Worm (Caenorhabditis elegans): ENCODE results near the gene frpr-8.
"Not testable (repeated sequence)": the region's sequence is repeated elsewhere in the genome, so short reads cannot be mapped to it uniquely, and the experiment has no call there.

The frpr-8 gene

DNA sequence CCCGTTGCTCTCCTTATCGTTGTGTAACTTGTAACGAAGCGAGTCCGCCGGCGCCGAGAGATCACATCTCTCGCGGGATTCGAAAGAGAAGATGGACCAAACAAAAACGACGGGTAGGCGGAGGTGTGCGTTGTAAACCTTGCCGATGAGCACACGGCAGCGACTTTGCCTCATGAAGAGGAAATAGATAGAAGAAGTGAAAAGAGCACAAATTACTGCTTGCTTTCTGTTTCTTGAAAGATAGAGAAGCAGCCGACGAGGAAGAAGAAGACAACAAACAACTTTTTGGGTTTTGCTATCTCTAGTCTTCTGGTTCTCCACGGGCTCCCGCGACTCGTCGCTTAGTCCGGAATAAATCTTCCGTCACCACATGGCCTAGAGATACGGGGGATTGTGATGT is 26.2 kb downstream of the frpr-8 start (continued):
- TF ChIP-seq fkh-10 (GFP tag; optimal IDR thresholded peaks at IDR 0.05) (no peak), ceh-88 (GFP tag; IDR thresholded peaks at IDR 0.05) (no peak), lsy-2 (tag; optimal IDR thresholded peaks at IDR 0.05) (peak in 1 of 2 experiments; percentile 62), nhr-11 (tag; optimal IDR thresholded peaks at IDR 0.05) (no peak), zip-4 (GFP tag; optimal IDR thresholded peaks at IDR 0.05) (no peak), efl-1 (optimal IDR thresholded peaks at IDR 0.05) (no peak), efl-1 (GFP tag; optimal IDR thresholded peaks at IDR 0.05 in 1 of 2) (no peak)

DNA sequence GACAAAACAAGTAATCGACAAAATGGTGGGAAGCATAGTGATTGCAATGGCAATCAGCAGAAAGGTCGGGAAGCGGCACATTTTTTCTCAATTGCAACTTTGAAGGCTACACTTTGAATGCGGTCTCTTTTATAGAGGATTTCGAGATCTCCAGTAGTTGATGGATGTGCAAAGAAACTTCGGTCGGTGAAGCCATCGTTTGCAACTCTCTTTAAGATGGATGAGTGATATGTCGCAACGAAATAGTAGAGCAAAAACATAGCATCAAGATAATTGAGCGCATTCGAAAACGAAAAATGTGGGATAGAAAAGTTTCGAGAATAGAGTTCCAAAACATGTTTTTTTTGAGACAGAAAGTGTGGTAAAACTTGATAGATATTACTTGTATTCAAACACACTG is 29.7 kb downstream of the frpr-8 start, which contains the start of gene EGAP4.1:
Gene EGAP4.1, minus strand, starts transcription at position 101 of the 400 bp plus-strand sequence.
- TF ChIP-seq fkh-8 (tag; optimal IDR thresholded peaks at IDR 0.05) (no peak), lin-14 (GFP tag; optimal IDR thresholded peaks at IDR 0.05) (peak; percentile 28), rnt-1 (tag; optimal IDR thresholded peaks at IDR 0.05) (peak; percentile 50), nhr-19 (GFP tag; conservative IDR thresholded peaks at IDR 0.05) (0 out of 2 replicates have a peak, but pooled peaks have one; percentile 12), nhr-77 (tag; optimal IDR thresholded peaks at IDR 0.05) (no peak), snu-23 (GFP tag; optimal IDR thresholded peaks at IDR 0.05) (peak; percentile 2), lin-15B (tag; optimal IDR thresholded peaks at IDR 0.05) (no peak)

DNA sequence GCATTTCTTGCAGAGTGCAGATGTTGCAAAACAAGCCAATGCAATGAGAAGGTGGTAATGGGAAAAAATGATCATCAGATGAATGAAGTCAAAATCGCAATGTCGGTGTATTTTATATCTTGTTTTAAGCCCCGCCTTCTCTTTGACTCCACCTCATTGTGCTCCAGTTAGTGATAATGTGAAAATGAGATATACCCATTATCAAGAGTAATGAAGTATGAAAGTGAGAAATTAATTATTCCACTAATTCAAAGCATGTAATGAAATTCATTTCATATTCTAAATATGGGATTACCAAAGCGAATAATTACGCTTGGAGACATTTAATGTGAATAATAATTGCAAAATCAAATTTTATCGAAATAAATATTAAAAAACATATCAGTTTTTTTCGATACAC is 34.2 kb downstream of the frpr-8 start, which contains the start of gene M02D8.6:
Gene M02D8.6, minus strand, starts transcription at position 101 of the 400 bp plus-strand sequence.
- not testable (repeated sequence) for TF ChIP-seq elt-3 (tag; optimal IDR thresholded peaks at IDR 0.05); unc-130 (tag; optimal IDR thresholded peaks at IDR 0.05); nhr-90 (tag; optimal IDR thresholded peaks at IDR 0.05; ENCODE audit: poor library complexity)

DNA sequence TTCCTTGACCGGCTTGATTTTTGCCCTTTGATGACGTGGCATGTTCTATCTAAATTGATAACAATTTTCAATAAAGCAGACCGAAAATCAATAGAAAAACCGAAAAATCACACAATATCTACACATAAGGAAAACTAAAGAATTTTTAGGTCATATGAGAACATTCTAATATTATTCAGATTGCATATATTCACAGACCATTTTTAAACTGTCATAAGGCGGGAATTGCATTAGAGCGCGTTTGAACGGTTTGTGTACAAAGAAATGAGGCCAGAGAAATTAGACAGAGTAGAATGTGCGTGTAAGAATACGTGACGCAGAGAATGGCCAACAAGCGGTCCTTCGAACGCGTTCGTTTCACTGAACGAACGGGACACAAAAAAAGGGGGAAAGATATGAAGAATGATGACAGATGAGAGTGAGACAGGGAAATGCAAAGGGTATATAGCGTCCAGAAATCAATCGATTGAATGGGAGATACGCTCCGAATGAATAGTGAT is 39.4 kb downstream of the frpr-8 start, which contains the start of gene M02D8.3:
Gene M02D8.3, minus strand, starts transcription at position 51 of the 500 bp plus-strand sequence.
- TF ChIP-seq lsy-2 (tag; optimal IDR thresholded peaks at IDR 0.05): peak in 1 of 2 experiments; percentile 43
- peak; percentile 60 to 78 (median 68) for TF ChIP-seq dpl-1 (GFP tag; optimal IDR thresholded peaks at IDR 0.05)
- no peak for TF ChIP-seq unc-86 (tag; optimal IDR thresholded peaks at IDR 0.05)
- TF ChIP-seq C16A3.4 (tag; optimal IDR thresholded peaks at IDR 0.05): peak; percentile 29
- TF ChIP-seq xbp-1 (tag; optimal IDR thresholded peaks at IDR 0.05): peak; percentile 7
- TF ChIP-seq skn-1 (tag; optimal IDR thresholded peaks at IDR 0.05): peak; percentile 25
- no peak for TF ChIP-seq fos-1 (tag; optimal IDR thresholded peaks at IDR 0.05)
- TF ChIP-seq blmp-1 (tag; optimal IDR thresholded peaks at IDR 0.05): peak; percentile 64
- TF ChIP-seq mdl-1 (tag; optimal IDR thresholded peaks at IDR 0.05): no peak
- peak; percentile 28 for TF ChIP-seq snu-23 (GFP tag; optimal IDR thresholded peaks at IDR 0.05)
- TF ChIP-seq lin-14 (GFP tag; optimal IDR thresholded peaks at IDR 0.05): peak; percentile 80
- TF ChIP-seq efl-1 (optimal IDR thresholded peaks at IDR 0.05): peak; percentile 44 to 63
- peak; percentile 67 to 84 for TF ChIP-seq efl-1 (GFP tag; optimal IDR thresholded peaks at IDR 0.05 in 1 of 2)
- peak; percentile 9 for TF ChIP-seq nhr-71 (tag; optimal IDR thresholded peaks at IDR 0.05)
- TF ChIP-seq nhr-20 (tag; optimal IDR thresholded peaks at IDR 0.05): peak; percentile 31
- TF ChIP-seq elt-2 (tag; optimal IDR thresholded peaks at IDR 0.05): no peak
- peak; percentile 21 for TF ChIP-seq mep-1 (tag; optimal IDR thresholded peaks at IDR 0.05)
- TF ChIP-seq lin-35 (GFP tag; optimal IDR thresholded peaks at IDR 0.05): peak; percentile 21 to 82

DNA sequence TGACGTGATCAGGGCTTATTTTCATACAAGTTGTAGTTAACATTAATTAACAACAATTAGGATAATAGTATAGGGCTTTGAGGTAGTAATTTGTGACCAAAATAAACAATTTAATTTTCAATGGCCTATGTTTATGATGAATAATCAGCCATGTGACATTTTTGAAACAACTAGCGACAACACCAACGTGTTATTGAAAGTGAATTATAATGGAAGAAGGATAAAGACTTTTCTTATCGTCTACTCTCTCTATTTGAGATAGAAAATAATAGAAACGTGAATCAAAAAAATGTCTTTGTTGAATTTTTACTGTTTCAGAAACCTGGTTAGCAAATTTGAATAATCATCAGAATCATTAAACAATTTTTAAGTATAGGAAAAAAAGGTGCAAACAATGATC is 40.2 kb downstream of the frpr-8 start:
- TF ChIP-seq blmp-1 (tag; optimal IDR thresholded peaks at IDR 0.05) (peak; percentile 68), nhr-85 (tag) (peak; percentile 58), nhr-71 (tag; optimal IDR thresholded peaks at IDR 0.05) (no peak)

DNA sequence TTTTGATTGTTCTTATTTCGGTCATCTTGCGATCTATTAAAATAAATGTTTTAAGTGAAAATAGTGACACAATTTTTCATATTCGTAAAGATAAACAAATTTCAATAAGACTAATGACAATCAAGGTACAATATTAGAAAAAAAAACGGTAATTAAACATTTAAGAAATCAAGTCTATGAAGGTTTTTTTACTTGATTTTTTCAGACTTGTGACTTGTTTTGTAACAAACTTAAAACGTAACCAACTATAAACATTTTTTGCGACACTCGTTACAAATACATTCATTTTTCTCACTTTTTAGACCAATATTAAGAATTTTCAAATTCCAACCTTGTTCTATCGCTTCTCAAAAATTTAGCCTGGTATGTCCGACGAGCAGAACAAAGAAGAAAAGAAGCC is 41.8 kb downstream of the frpr-8 start, which contains the start of gene M02D8.2:
Gene M02D8.2, plus strand, starts transcription at position 301 of the 400 bp plus-strand sequence.
- TF ChIP-seq mep-1 (tag; optimal IDR thresholded peaks at IDR 0.05) (no peak), mab-9 (GFP tag; IDR thresholded peaks at IDR 0.05) (no peak), nhr-77 (tag; optimal IDR thresholded peaks at IDR 0.05) (no peak), jun-1 (tag; optimal IDR thresholded peaks at IDR 0.05) (no peak), sup-37 (GFP tag; optimal IDR thresholded peaks at IDR 0.05) (no peak), ama-1 (optimal IDR thresholded peaks at IDR 0.05) (no peak), aly-2 (tag; optimal IDR thresholded peaks at IDR 0.05) (no peak), ceh-90 (tag; optimal IDR thresholded peaks at IDR 0.05) (no peak), ets-5 (GFP tag; IDR thresholded peaks at IDR 0.05) (no peak), egl-27 (tag; optimal IDR thresholded peaks at IDR 0.05) (no peak), tbx-2 (tag; optimal IDR thresholded peaks at IDR 0.05) (no peak)
